Fruit fly (Drosophila melanogaster) whole organism, embryonic: ENCODE data around the gene Srg3.

ENCODE experiments used
- Bdp1 ChIP-seq: fragments of 200-800 bp; sonication (Bioruptor generic); optimal IDR thresholded peaks from 3 replicates; lab custom pipeline; 2016; ENCODE audit warnings: missing biosample characterization, missing genetic modification characterization
- Blimp-1 ChIP-seq: fragments of 200-800 bp; sonication (Bioruptor generic); optimal IDR thresholded peaks from 3 replicates; lab custom pipeline; 2018; ENCODE audit warnings: missing biosample characterization, missing genetic modification characterization, mild to moderate bottlenecking, moderate library complexity, missing genetic modification reagents
- C15 ChIP-seq: fragments of 200-800 bp; sonication (Bioruptor generic); IDR thresholded peaks from 3 replicates; pipeline ENCODE4 v1.3.6; 2022; ENCODE audit warnings: missing biosample characterization, missing genetic modification characterization
- CG10267 ChIP-seq: fragments of 200-800 bp; sonication (Bioruptor generic); optimal IDR thresholded peaks from 2 replicates; lab custom pipeline; 2018; ENCODE audit warnings: missing biosample characterization, mild to moderate bottlenecking, missing genetic modification characterization, moderate library complexity
- CG11560 ChIP-seq: fragments of 200-800 bp; sonication (Bioruptor generic); IDR thresholded peaks from 3 replicates; pipeline ENCODE4 v1.3.6; 2022; ENCODE audit warnings: missing biosample characterization, missing genetic modification characterization
- CG12155 ChIP-seq: fragments of 200-800 bp; sonication (Bioruptor generic); optimal IDR thresholded peaks from 3 replicates; lab custom pipeline; 2016; ENCODE audit warnings: missing biosample characterization, missing genetic modification characterization
- CG13775 ChIP-seq: fragments of 200-800 bp; sonication (Bioruptor generic); optimal IDR thresholded peaks from 3 replicates; lab custom pipeline; 2017; ENCODE audit warnings: missing biosample characterization, mild to moderate bottlenecking, missing genetic modification characterization
- CG13894 ChIP-seq: fragments of 200-800 bp; sonication (Bioruptor generic); optimal IDR thresholded peaks from 3 replicates; lab custom pipeline; 2018; ENCODE audit warnings: missing biosample characterization, mild to moderate bottlenecking, missing genetic modification characterization, moderate library complexity
- CG14860 ChIP-seq: fragments of 200-800 bp; sonication (Bioruptor generic); IDR thresholded peaks from 3 replicates; pipeline ENCODE4 v1.3.6; 2022; ENCODE audit warnings: missing biosample characterization, missing genetic modification characterization; ENCODE audit not compliant: partially characterized antibody
- CG1647 ChIP-seq: fragments of 200-800 bp; sonication (Bioruptor generic); optimal IDR thresholded peaks from 3 replicates; lab custom pipeline; 2016; ENCODE audit warnings: missing biosample characterization, missing genetic modification characterization
- CG17361 ChIP-seq: fragments of 200-800 bp; sonication (Bioruptor generic); IDR thresholded peaks from 3 replicates; pipeline ENCODE4 v1.3.6; 2022; ENCODE audit warnings: missing biosample characterization, missing genetic modification characterization
- CG17802 ChIP-seq: fragments of 200-800 bp; sonication (Bioruptor generic); optimal IDR thresholded peaks from 2 replicates; lab custom pipeline; 2018; ENCODE audit warnings: missing biosample characterization, mild to moderate bottlenecking, missing genetic modification characterization, moderate library complexity
- CG18262 ChIP-seq: fragments of 200-800 bp; optimal IDR thresholded peaks from 3 replicates; lab custom pipeline; 2019; ENCODE audit warnings: missing biosample characterization, mild to moderate bottlenecking, missing genetic modification characterization, moderate library complexity
- CG1832 ChIP-seq: fragments of 200-800 bp; sonication (Bioruptor generic); optimal IDR thresholded peaks from 2 replicates; lab custom pipeline; 2017; ENCODE audit warnings: missing biosample characterization, mild to moderate bottlenecking, missing genetic modification characterization, inconsistent platforms
- CG2712 ChIP-seq: fragments of 200-800 bp; optimal IDR thresholded peaks from 3 replicates; lab custom pipeline; 2019; ENCODE audit warnings: missing biosample characterization, mild to moderate bottlenecking, missing genetic modification characterization, moderate library complexity
- CG34224 ChIP-seq: fragments of 200-800 bp; sonication (Bioruptor generic); IDR thresholded peaks from 3 replicates; pipeline ENCODE4 v1.3.6; 2022; ENCODE audit warnings: missing biosample characterization, missing genetic modification characterization; ENCODE audit not compliant: partially characterized antibody
- CG3995 ChIP-seq: fragments of 200-800 bp; sonication (Bioruptor generic); optimal IDR thresholded peaks from 3 replicates; lab custom pipeline; 2016; ENCODE audit warnings: missing biosample characterization, missing genetic modification characterization
- CG7271 ChIP-seq: fragments of 200-800 bp; sonication (Bioruptor generic); optimal IDR thresholded peaks from 2 replicates; lab custom pipeline; 2018; ENCODE audit warnings: missing biosample characterization, mild to moderate bottlenecking, missing genetic modification characterization, moderate library complexity
- CG9797 ChIP-seq: fragments of 200-800 bp; sonication (Bioruptor generic); optimal IDR thresholded peaks from 3 replicates; lab custom pipeline; 2018; ENCODE audit warnings: missing biosample characterization, mild to moderate bottlenecking, missing genetic modification characterization
- CG9817 ChIP-seq: fragments of 200-800 bp; sonication (Bioruptor generic); optimal IDR thresholded peaks from 2 replicates; lab custom pipeline; 2018; ENCODE audit warnings: missing biosample characterization, mild to moderate bottlenecking, missing genetic modification characterization, moderate library complexity
- Camta ChIP-seq: fragments of 200-800 bp; sonication (Bioruptor generic); optimal IDR thresholded peaks from 2 replicates; lab custom pipeline; 2016; ENCODE audit warnings: missing biosample characterization, missing genetic modification characterization
- Dip3 ChIP-seq: fragments of 200-800 bp; sonication (Bioruptor generic); optimal IDR thresholded peaks from 3 replicates; lab custom pipeline; 2016; ENCODE audit warnings: missing biosample characterization, missing genetic modification characterization
- E2f1 ChIP-seq: fragments of 200-800 bp; sonication (Bioruptor generic); IDR thresholded peaks from 2 replicates; pipeline ENCODE4 v1.3.6; 2022; ENCODE audit warnings: missing biosample characterization, missing genetic modification characterization
- Elba2 ChIP-seq: fragments of 200-800 bp; sonication (Bioruptor generic); optimal IDR thresholded peaks from 3 replicates; lab custom pipeline; 2016; ENCODE audit warnings: missing biosample characterization, missing genetic modification characterization
- H15 ChIP-seq: fragments of 200-800 bp; sonication (Bioruptor generic); IDR thresholded peaks from 3 replicates; pipeline ENCODE4 v1.3.6; 2022; ENCODE audit warnings: missing biosample characterization, missing genetic modification characterization
- Hr78 ChIP-seq, 2 experiments: fragments of 200-800 bp in 1 of 2; fragments of >200 bp in 1 of 2; sonication (Bioruptor generic) in 1 of 2; optimal IDR thresholded peaks; 2 replicates each; lab custom pipeline; 2017 to 2019; ENCODE audit warnings: missing biosample characterization in 2 of 2, missing genetic modification characterization in 2 of 2, mild to moderate bottlenecking in 1 of 2, moderate library complexity in 1 of 2
- Mrtf ChIP-seq: fragments of 200-800 bp; sonication (Bioruptor generic); IDR thresholded peaks from 3 replicates; pipeline ENCODE4 v1.3.6; 2022; ENCODE audit warnings: missing biosample characterization, missing genetic modification characterization
- Trl ChIP-seq, 3 experiments: fragments of >200 bp in 2 of 3; fragments of 200-800 bp in 1 of 3; sonication (Bioruptor generic) in 1 of 3; optimal IDR thresholded peaks; 2 replicates in 1 of 3; 3 replicates in 2 of 3; lab custom pipeline; 2016 to 2017; ENCODE audit warnings: missing biosample characterization in 1 of 3, missing genetic modification characterization in 1 of 3
- Xbp1 ChIP-seq: fragments of 200-800 bp; sonication (Bioruptor generic); optimal IDR thresholded peaks from 3 replicates; lab custom pipeline; 2016; ENCODE audit warnings: missing biosample characterization, mild to moderate bottlenecking, missing genetic modification characterization
- bbx ChIP-seq: fragments of 200-800 bp; sonication (Bioruptor generic); IDR thresholded peaks from 2 replicates; pipeline ENCODE4 v1.3.6; 2022; ENCODE audit warnings: missing biosample characterization, missing genetic modification characterization; ENCODE audit not compliant: partially characterized antibody
- bigmax ChIP-seq: fragments of 200-800 bp; sonication (Bioruptor generic); optimal IDR thresholded peaks from 2 replicates; lab custom pipeline; 2018; ENCODE audit warnings: missing biosample characterization, mild to moderate bottlenecking, missing genetic modification characterization
- chm ChIP-seq: fragments of 200-800 bp; sonication (Bioruptor generic); IDR thresholded peaks from 2 replicates; pipeline ENCODE4 v1.3.6; 2022; ENCODE audit warnings: missing biosample characterization, missing genetic modification characterization
- cwo ChIP-seq: fragments of 200-800 bp; sonication (Bioruptor generic); optimal IDR thresholded peaks from 3 replicates; lab custom pipeline; 2017; ENCODE audit warnings: missing biosample characterization, missing genetic modification characterization, mild to moderate bottlenecking, moderate library complexity, missing genetic modification reagents
- da ChIP-seq: fragments of 200-800 bp; sonication (Bioruptor generic); optimal IDR thresholded peaks from 2 replicates; lab custom pipeline; 2016; ENCODE audit warnings: missing biosample characterization, missing genetic modification characterization
- dati ChIP-seq: fragments of 200-800 bp; sonication (Bioruptor generic); IDR thresholded peaks from 2 replicates; pipeline ENCODE4 v1.3.6; 2022; ENCODE audit warnings: missing biosample characterization, missing genetic modification characterization
- hb ChIP-seq: fragments of 200-800 bp; sonication (Bioruptor generic); IDR thresholded peaks from 3 replicates; pipeline ENCODE4 v1.3.6; 2022; ENCODE audit warnings: missing biosample characterization, missing genetic modification characterization; ENCODE audit not compliant: partially characterized antibody
- jumu ChIP-seq: fragments of 200-800 bp; sonication (Bioruptor generic); optimal IDR thresholded peaks from 3 replicates; lab custom pipeline; 2016; ENCODE audit warnings: missing biosample characterization, missing genetic modification characterization
- kay ChIP-seq: fragments of 200-800 bp; sonication (Bioruptor generic); optimal IDR thresholded peaks from 2 replicates; lab custom pipeline; 2016; ENCODE audit warnings: missing biosample characterization, missing genetic modification characterization
- lab ChIP-seq: fragments of 200-800 bp; sonication (Bioruptor generic); optimal IDR thresholded peaks from 3 replicates; lab custom pipeline; 2017; ENCODE audit warnings: missing biosample characterization, missing genetic modification characterization, mild to moderate bottlenecking, moderate library complexity, missing genetic modification reagents
- lbe ChIP-seq: fragments of 200-800 bp; sonication (Bioruptor generic); optimal IDR thresholded peaks from 2 replicates; lab custom pipeline; 2016; ENCODE audit warnings: missing biosample characterization, mild to moderate bottlenecking, missing genetic modification characterization
- pho ChIP-seq: fragments of 200-800 bp; sonication (Bioruptor generic); optimal IDR thresholded peaks from 2 replicates; lab custom pipeline; 2016; ENCODE audit warnings: missing biosample characterization, missing genetic modification characterization
- sna ChIP-seq: fragments of 200-800 bp; sonication (Bioruptor generic); IDR thresholded peaks from 2 replicates; pipeline ENCODE4 v1.3.6; 2022; ENCODE audit warnings: missing biosample characterization, missing genetic modification characterization; ENCODE audit not compliant: partially characterized antibody
- so ChIP-seq: fragments of 200-800 bp; sonication (Bioruptor generic); IDR thresholded peaks from 3 replicates; pipeline ENCODE4 v1.3.6; 2022; ENCODE audit warnings: missing biosample characterization, missing genetic modification characterization
- sug ChIP-seq: fragments of 200-800 bp; optimal IDR thresholded peaks from 2 replicates; lab custom pipeline; 2019; ENCODE audit warnings: missing biosample characterization, mild to moderate bottlenecking, missing genetic modification characterization, moderate library complexity
- tll ChIP-seq, 2 experiments: fragments of 200-800 bp in 1 of 2; fragments of >200 bp in 1 of 2; sonication (Bioruptor generic) in 1 of 2; optimal IDR thresholded peaks; 2 replicates each; lab custom pipeline; 2017 to 2019; ENCODE audit warnings: missing biosample characterization in 2 of 2, missing genetic modification characterization in 2 of 2, mild to moderate bottlenecking in 1 of 2, moderate library complexity in 1 of 2
- tna ChIP-seq: fragments of 200-800 bp; sonication (Bioruptor generic); IDR thresholded peaks from 2 replicates; pipeline ENCODE4 v1.3.6; 2022; ENCODE audit warnings: missing biosample characterization, missing genetic modification characterization; ENCODE audit not compliant: partially characterized antibody
- tup ChIP-seq: fragments of 200-800 bp; sonication (Bioruptor generic); optimal IDR thresholded peaks from 2 replicates; lab custom pipeline; 2016; ENCODE audit warnings: missing biosample characterization, mild to moderate bottlenecking, missing genetic modification characterization, moderate library complexity
- tx ChIP-seq: fragments of 200-800 bp; sonication (Bioruptor generic); optimal IDR thresholded peaks from 2 replicates; lab custom pipeline; 2016; ENCODE audit warnings: missing biosample characterization, missing genetic modification characterization

The Srg3 gene

dm6 chr3L:9441907-9442479 is 1.0 kb upstream of the Srg3 start, which contains the start of the genes Bet3 and Nf-YA (continued):
- peak; percentile 41 for TF ChIP-seq sug (tag; lab: Kevin White, UChicago)
- peak; percentile 84 for TF ChIP-seq CG14860 (GFP tag; lab: Robert Waterston, UW)
- peak; percentile 7 for TF ChIP-seq Elba2 (GFP tag; lab: Kevin White, UChicago)
- peak; percentile 58 for TF ChIP-seq CG9817 (tag; lab: Kevin White, UChicago)
- no peak for TF ChIP-seq Hr78 (GFP tag; optimal IDR thresholded peaks at IDR 0.05; lab: Kevin White, UChicago)
- peak; percentile 83 for TF ChIP-seq CG34224 (GFP tag; lab: Robert Waterston, UW)
- no peak for TF ChIP-seq tll (GFP tag; optimal IDR thresholded peaks at IDR 0.05; lab: Kevin White, UChicago)
- peak; percentile 53 for TF ChIP-seq CG9797
- TF ChIP-seq Mrtf (GFP tag; lab: Robert Waterston, UW), result peak; percentile 8; the same call in 2 of the 3 replicates
- peak; percentile 28 for TF ChIP-seq CG18262
- peak; percentile 78 for TF ChIP-seq Xbp1
- peak; percentile 85 for TF ChIP-seq bbx
- no peak for TF ChIP-seq C15 (GFP tag; lab: Robert Waterston, UW)
- peak; percentile 55 for TF ChIP-seq jumu (GFP tag; lab: Kevin White, UChicago)
- peak; percentile 48 for TF ChIP-seq CG17361 (GFP tag; lab: Robert Waterston, UW)
- peak; percentile 60 for TF ChIP-seq Dip3
- TF ChIP-seq hb (GFP tag; lab: Robert Waterston, UW), result peak; percentile 84
- TF ChIP-seq Bdp1, result peak; percentile 0
- peak; percentile 56 for TF ChIP-seq CG10267 (tag; lab: Kevin White, UChicago)
- TF ChIP-seq Blimp-1 (GFP tag; lab: Kevin White, UChicago), result peak; percentile 99
- peak; percentile 84 for TF ChIP-seq sna (GFP tag; lab: Robert Waterston, UW)
- TF ChIP-seq tx (GFP tag; lab: Kevin White, UChicago), result peak; percentile 26
- TF ChIP-seq CG13775 (GFP tag; lab: Kevin White, UChicago), result peak; percentile 49
- peak; percentile 0 for TF ChIP-seq da (GFP tag; lab: Kevin White, UChicago)
- TF ChIP-seq lbe (GFP tag; lab: Kevin White, UChicago), result peak; percentile 22
- peak; percentile 96 for TF ChIP-seq CG3995
- no peak for TF ChIP-seq CG11560 (tag; lab: Robert Waterston, UW)
- peak; percentile 42 for TF ChIP-seq CG12155 (GFP tag; lab: Kevin White, UChicago)
- TF ChIP-seq CG13894, result peak; percentile 66
- peak; percentile 26 for TF ChIP-seq CG1647 (GFP tag; lab: Kevin White, UChicago)
- peak; percentile 89 for TF ChIP-seq bigmax (GFP tag; lab: Kevin White, UChicago)
- TF ChIP-seq CG2712 (tag; lab: Kevin White, UChicago), result peak; percentile 65
- no peak for TF ChIP-seq Trl (optimal IDR thresholded peaks at IDR 0.05; lab: Kevin White, UChicago)
- TF ChIP-seq Trl (GFP tag; optimal IDR thresholded peaks at IDR 0.05; lab: Kevin White, UChicago), result peak; percentile 39
- TF ChIP-seq cwo (GFP tag; lab: Kevin White, UChicago), result no peak
- peak; percentile 19; the same call in 1 of the 2 replicates for TF ChIP-seq E2f1 (GFP tag; lab: Robert Waterston, UW)
- no peak for TF ChIP-seq CG17802 (tag; lab: Kevin White, UChicago)
- no peak for TF ChIP-seq dati (GFP tag; lab: Robert Waterston, UW)
- TF ChIP-seq pho (GFP tag; lab: Kevin White, UChicago), result peak; percentile 43
- peak; percentile 53; the same call in 1 of the 2 replicates for TF ChIP-seq chm (GFP tag; lab: Robert Waterston, UW)
- peak; percentile 66 for TF ChIP-seq tna (GFP tag; lab: Robert Waterston, UW)
- no peak for TF ChIP-seq so (GFP tag; lab: Robert Waterston, UW)
- peak; percentile 53 for TF ChIP-seq Camta (GFP tag; lab: Kevin White, UChicago)
- TF ChIP-seq kay (GFP tag; lab: Kevin White, UChicago), result no peak
- peak; percentile 12; the same call in 1 of the 3 replicates for TF ChIP-seq H15 (GFP tag; lab: Robert Waterston, UW)
- no peak for TF ChIP-seq CG1832 (GFP tag; lab: Kevin White, UChicago)
- peak; percentile 32 for TF ChIP-seq lab (GFP tag; lab: Kevin White, UChicago)
- TF ChIP-seq CG7271, result no peak
- no peak for TF ChIP-seq tup
